ENCODE assay signal across 1 fruit fly cellular context in genomic region chrX:15497440-15498271, dm6.
TF ChIP-seq lines count a peak whose summit lies in the region.

No protein-coding gene starts in this region.

TF ChIP-seq in whole organism, embryonic, 481 proteins besides CTCF, POLR2A, EP300 and RAD21 (continued from another document and continues in another):
- peak; percentile 82 for TF ChIP-seq CG4360 (GFP tag; IDR thresholded peaks at IDR 0.05; lab: Robert Waterston, UW)
- no peak for TF ChIP-seq pfk (GFP tag; optimal IDR thresholded peaks at IDR 0.05; lab: Kevin White, UChicago)
- TF ChIP-seq Max (GFP tag; optimal IDR thresholded peaks at IDR 0.05; lab: Kevin White, UChicago) = no peak
- no peak for TF ChIP-seq NC2β (GFP tag; optimal IDR thresholded peaks at IDR 0.05; lab: Kevin White, UChicago)
- TF ChIP-seq CG11560 (tag; IDR thresholded peaks at IDR 0.05; lab: Robert Waterston, UW) = no peak
- TF ChIP-seq CG16815 (GFP tag; optimal IDR thresholded peaks at IDR 0.05; lab: Kevin White, UChicago) = no peak
- no peak for TF ChIP-seq CG8290 (GFP tag; optimal IDR thresholded peaks at IDR 0.05; lab: Kevin White, UChicago)
- TF ChIP-seq CG8290 (tag; optimal IDR thresholded peaks at IDR 0.05; lab: Kevin White, UChicago) = peak in 1 of 2 experiments; percentile 7
- TF ChIP-seq CG3847 (GFP tag; IDR thresholded peaks at IDR 0.05; lab: Robert Waterston, UW) = no peak
- no peak for TF ChIP-seq pita (GFP tag; optimal IDR thresholded peaks at IDR 0.05; lab: Kevin White, UChicago)
- TF ChIP-seq sens (GFP tag; lab: Kevin White, UChicago) = peak; percentile 75
- TF ChIP-seq CG8388 (GFP tag; optimal IDR thresholded peaks at IDR 0.05; lab: Kevin White, UChicago) = no peak
- TF ChIP-seq vvl (GFP tag; IDR thresholded peaks at IDR 0.05; lab: Robert Waterston, UW) = no peak
- no peak for TF ChIP-seq zen2 (GFP tag; IDR thresholded peaks at IDR 0.05; lab: Robert Waterston, UW; ENCODE audit: partially characterized antibody)
- TF ChIP-seq dmrt11E (tag; optimal IDR thresholded peaks at IDR 0.05; lab: Kevin White, UChicago) = no peak
- no peak for TF ChIP-seq CG15073 (GFP tag; optimal IDR thresholded peaks at IDR 0.05; lab: Kevin White, UChicago)
- no peak for TF ChIP-seq D (optimal IDR thresholded peaks at IDR 0.05; lab: Kevin White, UChicago)
- no peak for TF ChIP-seq D (GFP tag; optimal IDR thresholded peaks at IDR 0.05; lab: Kevin White, UChicago)
- TF ChIP-seq nmo (GFP tag; optimal IDR thresholded peaks at IDR 0.05; lab: Kevin White, UChicago) = peak; percentile 28
- no peak for TF ChIP-seq CG10321 (GFP tag; IDR thresholded peaks at IDR 0.05; lab: Robert Waterston, UW)
- TF ChIP-seq B-H2 (GFP tag; optimal IDR thresholded peaks at IDR 0.05; lab: Kevin White, UChicago) = no peak
- peak; percentile 23 for TF ChIP-seq gem (tag; optimal IDR thresholded peaks at IDR 0.05; lab: Kevin White, UChicago)
- TF ChIP-seq Awh (GFP tag; IDR thresholded peaks at IDR 0.05; lab: Robert Waterston, UW) = no peak
- TF ChIP-seq CG30403 (GFP tag; optimal IDR thresholded peaks at IDR 0.05; lab: Kevin White, UChicago) = peak; percentile 15
- TF ChIP-seq gce (GFP tag; IDR thresholded peaks at IDR 0.05; lab: Robert Waterston, UW) = no peak
- no peak for TF ChIP-seq CG16813 (GFP tag; IDR thresholded peaks at IDR 0.05; lab: Robert Waterston, UW; ENCODE audit: partially characterized antibody)
- no peak for TF ChIP-seq klu (GFP tag; IDR thresholded peaks at IDR 0.05; lab: Robert Waterston, UW)
- no peak for TF ChIP-seq CG5245 (GFP tag; optimal IDR thresholded peaks at IDR 0.05; lab: Kevin White, UChicago)
- no peak for TF ChIP-seq Jarid2 (GFP tag; optimal IDR thresholded peaks at IDR 0.05; lab: Kevin White, UChicago)
- TF ChIP-seq ara (GFP tag; IDR thresholded peaks at IDR 0.05; lab: Robert Waterston, UW) = peak; percentile 31; the same call in 1 of the 2 replicates
- TF ChIP-seq CG4424 (GFP tag; optimal IDR thresholded peaks at IDR 0.05; lab: Kevin White, UChicago) = no peak
- no peak for TF ChIP-seq CG4617 (GFP tag; optimal IDR thresholded peaks at IDR 0.05; lab: Kevin White, UChicago; ENCODE audit: borderline replicate concordance)
- no peak for TF ChIP-seq CG8089 (GFP tag; optimal IDR thresholded peaks at IDR 0.05; lab: Kevin White, UChicago)
- TF ChIP-seq HLH54F (GFP tag; optimal IDR thresholded peaks at IDR 0.05; lab: Kevin White, UChicago) = no peak
- no peak for TF ChIP-seq CG2678 (tag; optimal IDR thresholded peaks at IDR 0.05; lab: Kevin White, UChicago)
- no peak for TF ChIP-seq CG34422 (GFP tag; IDR thresholded peaks at IDR 0.05; lab: Robert Waterston, UW)
- peak; percentile 20 for TF ChIP-seq CG6254 (GFP tag; optimal IDR thresholded peaks at IDR 0.05; lab: Kevin White, UChicago)
- TF ChIP-seq CG15479 (GFP tag; optimal IDR thresholded peaks at IDR 0.05; lab: Kevin White, UChicago) = no peak
- no peak for TF ChIP-seq pzg (GFP tag; optimal IDR thresholded peaks at IDR 0.05; lab: Kevin White, UChicago)
- no peak for TF ChIP-seq CG9215 (GFP tag; IDR thresholded peaks at IDR 0.05; lab: Robert Waterston, UW)
- no peak for TF ChIP-seq PHDP (tag; optimal IDR thresholded peaks at IDR 0.05; lab: Kevin White, UChicago)
- no peak; the same call in 1 of the 2 replicates for TF ChIP-seq sisA (GFP tag; IDR thresholded peaks at IDR 0.05; lab: Robert Waterston, UW)
- no peak for TF ChIP-seq sug (tag; optimal IDR thresholded peaks at IDR 0.05; lab: Kevin White, UChicago)
- no peak for TF ChIP-seq CG12659 (GFP tag; optimal IDR thresholded peaks at IDR 0.05; lab: Kevin White, UChicago)
- no peak for TF ChIP-seq CG13296 (GFP tag; optimal IDR thresholded peaks at IDR 0.05; lab: Kevin White, UChicago)
- TF ChIP-seq Meics (GFP tag; optimal IDR thresholded peaks at IDR 0.05; lab: Kevin White, UChicago) = no peak
- no peak for TF ChIP-seq bab2 (GFP tag; optimal IDR thresholded peaks at IDR 0.05; lab: Kevin White, UChicago)
- peak; percentile 41 for TF ChIP-seq CG2712 (tag; optimal IDR thresholded peaks at IDR 0.05; lab: Kevin White, UChicago)
- TF ChIP-seq Optix (GFP tag; IDR thresholded peaks at IDR 0.05; lab: Robert Waterston, UW) = no peak
- peak; percentile 45 for TF ChIP-seq CG15601 (tag; optimal IDR thresholded peaks at IDR 0.05; lab: Kevin White, UChicago)
- no peak for TF ChIP-seq dati (GFP tag; IDR thresholded peaks at IDR 0.05; lab: Robert Waterston, UW)
- no peak for TF ChIP-seq CG3281 (GFP tag; optimal IDR thresholded peaks at IDR 0.05; lab: Kevin White, UChicago)
- TF ChIP-seq ap (GFP tag; IDR thresholded peaks at IDR 0.05; lab: Robert Waterston, UW) = 0 out of 2 replicates have a peak, but pooled peaks have one; percentile 9
- TF ChIP-seq vfl (GFP tag; optimal IDR thresholded peaks at IDR 0.05; lab: Kevin White, UChicago) = no peak
- peak; percentile 92 for TF ChIP-seq Ets65A (GFP tag; lab: Kevin White, UChicago)
- peak; percentile 52 for TF ChIP-seq cg (GFP tag; optimal IDR thresholded peaks at IDR 0.05; lab: Kevin White, UChicago)
- TF ChIP-seq fd96Cb (tag; optimal IDR thresholded peaks at IDR 0.05; lab: Kevin White, UChicago) = no peak
- no peak for TF ChIP-seq HLH4C (GFP tag; IDR thresholded peaks at IDR 0.05; lab: Robert Waterston, UW; ENCODE audit: partially characterized antibody)
- no peak for TF ChIP-seq Dek (tag; optimal IDR thresholded peaks at IDR 0.05; lab: Kevin White, UChicago)
- TF ChIP-seq seq (GFP tag; IDR thresholded peaks at IDR 0.05; lab: Robert Waterston, UW) = no peak
- no peak for TF ChIP-seq cad (GFP tag; optimal IDR thresholded peaks at IDR 0.05; lab: Kevin White, UChicago)
- TF ChIP-seq H15 (GFP tag; IDR thresholded peaks at IDR 0.05; lab: Robert Waterston, UW) = no peak
- TF ChIP-seq tup (GFP tag; optimal IDR thresholded peaks at IDR 0.05; lab: Kevin White, UChicago) = no peak
- TF ChIP-seq gcm (GFP tag; optimal IDR thresholded peaks at IDR 0.05; lab: Kevin White, UChicago) = no peak
- TF ChIP-seq sima (GFP tag; optimal IDR thresholded peaks at IDR 0.05; lab: Kevin White, UChicago) = no peak
- no peak for TF ChIP-seq CG14014 (GFP tag; IDR thresholded peaks at IDR 0.05; lab: Robert Waterston, UW)
- no peak for TF ChIP-seq ranshi (GFP tag; IDR thresholded peaks at IDR 0.05; lab: Robert Waterston, UW)
- TF ChIP-seq CG11456 (GFP tag; IDR thresholded peaks at IDR 0.05; lab: Robert Waterston, UW) = no peak
- no peak for TF ChIP-seq CG6175 (GFP tag; IDR thresholded peaks at IDR 0.05; lab: Robert Waterston, UW)
- peak; percentile 55 for TF ChIP-seq CG2875 (GFP tag; optimal IDR thresholded peaks at IDR 0.05; lab: Kevin White, UChicago)
- TF ChIP-seq CG11085 (GFP tag; IDR thresholded peaks at IDR 0.05; lab: Robert Waterston, UW) = no peak
- no peak for TF ChIP-seq CG14710 (tag; optimal IDR thresholded peaks at IDR 0.05; lab: Kevin White, UChicago)
- TF ChIP-seq sob (GFP tag; IDR thresholded peaks at IDR 0.05; lab: Robert Waterston, UW) = no peak
- TF ChIP-seq CG12744 (GFP tag; optimal IDR thresholded peaks at IDR 0.05; lab: Kevin White, UChicago) = no peak
- TF ChIP-seq Dip3 (GFP tag; optimal IDR thresholded peaks at IDR 0.05; lab: Kevin White, UChicago) = no peak
- TF ChIP-seq wek (GFP tag; optimal IDR thresholded peaks at IDR 0.05; lab: Kevin White, UChicago) = no peak
- no peak for TF ChIP-seq CG14860 (GFP tag; IDR thresholded peaks at IDR 0.05; lab: Robert Waterston, UW; ENCODE audit: partially characterized antibody)
- TF ChIP-seq CG11247 (GFP tag; IDR thresholded peaks at IDR 0.05; lab: Robert Waterston, UW) = no peak
- no peak for TF ChIP-seq trh (GFP tag; optimal IDR thresholded peaks at IDR 0.05; lab: Kevin White, UChicago)
- peak; percentile 57 for TF ChIP-seq CG3407 (GFP tag; optimal IDR thresholded peaks at IDR 0.05; lab: Kevin White, UChicago)
- TF ChIP-seq sc (optimal IDR thresholded peaks at IDR 0.05; lab: Kevin White, UChicago) = no peak
- TF ChIP-seq sc (GFP tag; optimal IDR thresholded peaks at IDR 0.05; lab: Kevin White, UChicago) = no peak
- TF ChIP-seq lov (optimal IDR thresholded peaks at IDR 0.05; lab: Kevin White, UChicago) = no peak
- no peak for TF ChIP-seq lov (GFP tag; IDR thresholded peaks at IDR 0.05; lab: Robert Waterston, UW)
- peak; percentile 8 for TF ChIP-seq phol (tag; optimal IDR thresholded peaks at IDR 0.05; lab: Kevin White, UChicago)
- no peak for TF ChIP-seq NFAT (GFP tag; IDR thresholded peaks at IDR 0.05; lab: Robert Waterston, UW)
- TF ChIP-seq CG7963 (GFP tag; IDR thresholded peaks at IDR 0.05; lab: Robert Waterston, UW; ENCODE audit: partially characterized antibody) = no peak
- TF ChIP-seq CG10462 (GFP tag; optimal IDR thresholded peaks at IDR 0.05; lab: Kevin White, UChicago) = no peak
- TF ChIP-seq CG1792 (GFP tag; optimal IDR thresholded peaks at IDR 0.05; lab: Kevin White, UChicago) = no peak
- TF ChIP-seq Oaz (GFP tag; IDR thresholded peaks at IDR 0.05; lab: Robert Waterston, UW) = no peak
- no peak for TF ChIP-seq Hand (GFP tag; optimal IDR thresholded peaks at IDR 0.05; lab: Kevin White, UChicago)
- TF ChIP-seq CG4328 (GFP tag; optimal IDR thresholded peaks at IDR 0.05; lab: Kevin White, UChicago) = peak; percentile 21
- TF ChIP-seq CG4404 (GFP tag; IDR thresholded peaks at IDR 0.05; lab: Robert Waterston, UW) = no peak
- no peak for TF ChIP-seq Lim3 (GFP tag; IDR thresholded peaks at IDR 0.05; lab: Robert Waterston, UW)
- no peak for TF ChIP-seq CG6683 (GFP tag; optimal IDR thresholded peaks at IDR 0.05; lab: Kevin White, UChicago)
- TF ChIP-seq gcm2 (GFP tag; optimal IDR thresholded peaks at IDR 0.05; lab: Kevin White, UChicago) = no peak
- no peak for TF ChIP-seq Taf1 (GFP tag; IDR thresholded peaks at IDR 0.05; lab: Robert Waterston, UW)
- no peak for TF ChIP-seq ato (GFP tag; IDR thresholded peaks at IDR 0.05; lab: Robert Waterston, UW; ENCODE audit: partially characterized antibody)
- TF ChIP-seq Oli (tag; optimal IDR thresholded peaks at IDR 0.05; lab: Kevin White, UChicago) = no peak
- TF ChIP-seq Hsf (GFP tag; optimal IDR thresholded peaks at IDR 0.05; lab: Kevin White, UChicago) = no peak
- no peak for TF ChIP-seq CG18011 (GFP tag; optimal IDR thresholded peaks at IDR 0.05; lab: Kevin White, UChicago)
- no peak for TF ChIP-seq Ets97D (GFP tag; optimal IDR thresholded peaks at IDR 0.05; lab: Kevin White, UChicago)
- TF ChIP-seq Vsx1 (GFP tag; optimal IDR thresholded peaks at IDR 0.05; lab: Kevin White, UChicago) = peak; percentile 20
- TF ChIP-seq slbo (GFP tag; IDR thresholded peaks at IDR 0.05; lab: Robert Waterston, UW) = no peak
- no peak for TF ChIP-seq Sry-β (GFP tag; optimal IDR thresholded peaks at IDR 0.05; lab: Kevin White, UChicago)
- TF ChIP-seq fd3F (GFP tag; optimal IDR thresholded peaks at IDR 0.05; lab: Kevin White, UChicago) = no peak
- no peak for TF ChIP-seq NfI (GFP tag; optimal IDR thresholded peaks at IDR 0.05; lab: Kevin White, UChicago)
- TF ChIP-seq grau (tag; optimal IDR thresholded peaks at IDR 0.05; lab: Kevin White, UChicago) = peak; percentile 85
- TF ChIP-seq oc (tag; optimal IDR thresholded peaks at IDR 0.05; lab: Kevin White, UChicago) = no peak
- TF ChIP-seq MTF-1 (GFP tag; optimal IDR thresholded peaks at IDR 0.05; lab: Kevin White, UChicago; ENCODE audit: borderline replicate concordance) = peak; percentile 58
- TF ChIP-seq Blimp-1 (GFP tag; optimal IDR thresholded peaks at IDR 0.05; lab: Kevin White, UChicago) = peak; percentile 21
- TF ChIP-seq D19A (tag; optimal IDR thresholded peaks at IDR 0.05; lab: Kevin White, UChicago) = no peak
- no peak for TF ChIP-seq CG8765 (GFP tag; IDR thresholded peaks at IDR 0.05; lab: Robert Waterston, UW)
- no peak for TF ChIP-seq CG11093 (GFP tag; IDR thresholded peaks at IDR 0.05; lab: Robert Waterston, UW)
- TF ChIP-seq Opbp (GFP tag; IDR thresholded peaks at IDR 0.05; lab: Robert Waterston, UW; ENCODE audit: partially characterized antibody) = no peak
- TF ChIP-seq chif (GFP tag; optimal IDR thresholded peaks at IDR 0.05; lab: Kevin White, UChicago) = no peak
- TF ChIP-seq hb (GFP tag; IDR thresholded peaks at IDR 0.05; lab: Robert Waterston, UW; ENCODE audit: partially characterized antibody) = no peak
- peak; percentile 20 for TF ChIP-seq CG1603 (tag; optimal IDR thresholded peaks at IDR 0.05; lab: Kevin White, UChicago)
- no peak for TF ChIP-seq Tbp (GFP tag; optimal IDR thresholded peaks at IDR 0.05; lab: Kevin White, UChicago)
- TF ChIP-seq CG33213 (GFP tag; optimal IDR thresholded peaks at IDR 0.05; lab: Kevin White, UChicago) = no peak
- no peak for TF ChIP-seq HHEX (GFP tag; optimal IDR thresholded peaks at IDR 0.05; lab: Kevin White, UChicago)
- TF ChIP-seq CG31388 (GFP tag; optimal IDR thresholded peaks at IDR 0.05; lab: Kevin White, UChicago) = no peak
- TF ChIP-seq bsh (GFP tag; optimal IDR thresholded peaks at IDR 0.05; lab: Kevin White, UChicago) = peak in 1 of 2 experiments; percentile 2
- no peak for TF ChIP-seq lola (GFP tag; optimal IDR thresholded peaks at IDR 0.05; lab: Kevin White, UChicago)
- TF ChIP-seq CG18619 (GFP tag; optimal IDR thresholded peaks at IDR 0.05; lab: Kevin White, UChicago) = no peak
- no peak for TF ChIP-seq repo (GFP tag; optimal IDR thresholded peaks at IDR 0.05; lab: Kevin White, UChicago)
- no peak for TF ChIP-seq Deaf1 (tag; optimal IDR thresholded peaks at IDR 0.05; lab: Kevin White, UChicago)
- TF ChIP-seq CG8478 (optimal IDR thresholded peaks at IDR 0.05; lab: Kevin White, UChicago) = no peak
- no peak for TF ChIP-seq Xbp1 (GFP tag; optimal IDR thresholded peaks at IDR 0.05; lab: Kevin White, UChicago)
- no peak for TF ChIP-seq CG6689 (GFP tag; IDR thresholded peaks at IDR 0.05; lab: Robert Waterston, UW)
- TF ChIP-seq hth (optimal IDR thresholded peaks at IDR 0.05; lab: Kevin White, UChicago) = no peak
- no peak for TF ChIP-seq ham (GFP tag; IDR thresholded peaks at IDR 0.05; lab: Robert Waterston, UW)
- TF ChIP-seq CG11504 (tag; optimal IDR thresholded peaks at IDR 0.05; lab: Kevin White, UChicago) = peak; percentile 1
- TF ChIP-seq cas (GFP tag; IDR thresholded peaks at IDR 0.05; lab: Robert Waterston, UW) = no peak
- TF ChIP-seq CG10654 (GFP tag; optimal IDR thresholded peaks at IDR 0.05; lab: Kevin White, UChicago) = no peak
- TF ChIP-seq gsb (GFP tag; IDR thresholded peaks at IDR 0.05; lab: Robert Waterston, UW) = no peak
- no peak for TF ChIP-seq ERR (GFP tag; optimal IDR thresholded peaks at IDR 0.05; lab: Kevin White, UChicago)
- TF ChIP-seq Hey (tag; optimal IDR thresholded peaks at IDR 0.05; lab: Kevin White, UChicago) = no peak
- TF ChIP-seq ken (GFP tag; IDR thresholded peaks at IDR 0.05; lab: Robert Waterston, UW) = no peak
- TF ChIP-seq CG6654 (GFP tag; optimal IDR thresholded peaks at IDR 0.05; lab: Kevin White, UChicago) = no peak
- TF ChIP-seq CG6854 (GFP tag; optimal IDR thresholded peaks at IDR 0.05; lab: Kevin White, UChicago) = no peak
